4 fruit fly cellular contexts compared by ENCODE assay signal in genomic region chr3R:22530305-22530704, dm6.
TF ChIP-seq lines count a peak whose summit lies in the region.

TSS of gene CG33099 (minus strand) at chr3R:22530572.

TF ChIP-seq in whole organism, adult, 20 proteins besides CTCF, POLR2A, EP300 and RAD21 (continued from another document):
- peak; percentile 85 for TF ChIP-seq cic (GFP tag; optimal IDR thresholded peaks at IDR 0.05; lab: Kevin White, UChicago)
- peak; percentile 76 for TF ChIP-seq CG7045 (GFP tag; optimal IDR thresholded peaks at IDR 0.05; lab: Kevin White, UChicago)

TF ChIP-seq in whole organism, embryonic, 481 proteins besides CTCF, POLR2A, EP300 and RAD21 (continued from another document and continues in another):
- peak; percentile 21 for TF ChIP-seq CG18619 (GFP tag; optimal IDR thresholded peaks at IDR 0.05; lab: Kevin White, UChicago)
- TF ChIP-seq CG12219 (GFP tag; optimal IDR thresholded peaks at IDR 0.05; lab: Kevin White, UChicago), result peak; percentile 22
- peak; percentile 9 for TF ChIP-seq CG15269 (tag; optimal IDR thresholded peaks at IDR 0.05; lab: Kevin White, UChicago)
- TF ChIP-seq Hsf (GFP tag; optimal IDR thresholded peaks at IDR 0.05; lab: Kevin White, UChicago), result no peak
- TF ChIP-seq ac (GFP tag; optimal IDR thresholded peaks at IDR 0.05; lab: Kevin White, UChicago), result peak; percentile 13
- no peak for TF ChIP-seq CG13624 (GFP tag; optimal IDR thresholded peaks at IDR 0.05; lab: Kevin White, UChicago)
- TF ChIP-seq Rx (GFP tag; IDR thresholded peaks at IDR 0.05; lab: Robert Waterston, UW), result no peak
- TF ChIP-seq CG12659 (GFP tag; optimal IDR thresholded peaks at IDR 0.05; lab: Kevin White, UChicago), result peak; percentile 49
- TF ChIP-seq sd (tag; optimal IDR thresholded peaks at IDR 0.05; lab: Kevin White, UChicago), result peak; percentile 18
- peak; percentile 0 for TF ChIP-seq CG7271 (tag; optimal IDR thresholded peaks at IDR 0.05; lab: Kevin White, UChicago)
- no peak for TF ChIP-seq HLHmδ (GFP tag; optimal IDR thresholded peaks at IDR 0.05; lab: Kevin White, UChicago)
- TF ChIP-seq HmgZ (tag; optimal IDR thresholded peaks at IDR 0.05; lab: Kevin White, UChicago), result peak; percentile 66
- TF ChIP-seq Fer1 (GFP tag; optimal IDR thresholded peaks at IDR 0.05; lab: Kevin White, UChicago), result peak; percentile 71
- TF ChIP-seq exex (tag; optimal IDR thresholded peaks at IDR 0.05; lab: Kevin White, UChicago), result peak; percentile 67
- peak; percentile 7 for TF ChIP-seq CG10267 (tag; optimal IDR thresholded peaks at IDR 0.05; lab: Kevin White, UChicago)
- 0 out of 3 replicates have a peak, but pooled peaks have one; percentile 7 for TF ChIP-seq gce (GFP tag; IDR thresholded peaks at IDR 0.05; lab: Robert Waterston, UW)
- TF ChIP-seq dmrt11E (tag; optimal IDR thresholded peaks at IDR 0.05; lab: Kevin White, UChicago), result peak; percentile 31
- TF ChIP-seq mam (GFP tag; optimal IDR thresholded peaks at IDR 0.05; lab: Kevin White, UChicago), result peak; percentile 14
- no peak for TF ChIP-seq Dad (GFP tag; optimal IDR thresholded peaks at IDR 0.05; lab: Kevin White, UChicago)
- peak; percentile 57; the same call in 1 of the 2 replicates for TF ChIP-seq Rfx (GFP tag; IDR thresholded peaks at IDR 0.05; lab: Robert Waterston, UW)
- no peak for TF ChIP-seq CG15601 (tag; optimal IDR thresholded peaks at IDR 0.05; lab: Kevin White, UChicago)
- peak; percentile 45 for TF ChIP-seq CG15011 (GFP tag; optimal IDR thresholded peaks at IDR 0.05; lab: Kevin White, UChicago)
- TF ChIP-seq HLH3B (GFP tag; IDR thresholded peaks at IDR 0.05; lab: Robert Waterston, UW), result peak; percentile 47; the same call in 1 of the 2 replicates
- no peak for TF ChIP-seq CG8290 (GFP tag; optimal IDR thresholded peaks at IDR 0.05; lab: Kevin White, UChicago)
- peak in 1 of 2 experiments; percentile 69 for TF ChIP-seq CG8290 (tag; optimal IDR thresholded peaks at IDR 0.05; lab: Kevin White, UChicago)
- peak; percentile 49 for TF ChIP-seq gcm (GFP tag; optimal IDR thresholded peaks at IDR 0.05; lab: Kevin White, UChicago)
- TF ChIP-seq unpg (GFP tag; optimal IDR thresholded peaks at IDR 0.05; lab: Kevin White, UChicago), result peak; percentile 43
- TF ChIP-seq vvl (GFP tag; IDR thresholded peaks at IDR 0.05; lab: Robert Waterston, UW), result peak; percentile 47; the same call in 1 of the 2 replicates
- TF ChIP-seq CG5953 (GFP tag; IDR thresholded peaks at IDR 0.05; lab: Robert Waterston, UW), result peak; percentile 14; the same call in 1 of the 2 replicates
- no peak for TF ChIP-seq Neu2 (GFP tag; optimal IDR thresholded peaks at IDR 0.05; lab: Kevin White, UChicago; ENCODE audit: borderline replicate concordance)
- peak; percentile 22; the same call in 1 of the 2 replicates for TF ChIP-seq Drgx (GFP tag; IDR thresholded peaks at IDR 0.05; lab: Robert Waterston, UW)
- TF ChIP-seq Dll (GFP tag; IDR thresholded peaks at IDR 0.05; lab: Robert Waterston, UW; ENCODE audit: partially characterized antibody), result no peak
- peak; percentile 11 for TF ChIP-seq her (GFP tag; optimal IDR thresholded peaks at IDR 0.05; lab: Kevin White, UChicago)
- peak; percentile 65 for TF ChIP-seq wek (GFP tag; optimal IDR thresholded peaks at IDR 0.05; lab: Kevin White, UChicago)
- TF ChIP-seq so (GFP tag; IDR thresholded peaks at IDR 0.05; lab: Robert Waterston, UW), result peak; percentile 16; the same call in 1 of the 3 replicates
- no peak for TF ChIP-seq bbx (GFP tag; IDR thresholded peaks at IDR 0.05; lab: Robert Waterston, UW; ENCODE audit: partially characterized antibody)
- TF ChIP-seq GATAe (GFP tag; conservative IDR thresholded peaks at IDR 0.05; lab: Robert Waterston, UW), result peak; percentile 64; the same call in 1 of the 2 replicates
- TF ChIP-seq CG12155 (GFP tag; optimal IDR thresholded peaks at IDR 0.05; lab: Kevin White, UChicago), result no peak
- peak; percentile 14 for TF ChIP-seq CG18262 (tag; optimal IDR thresholded peaks at IDR 0.05; lab: Kevin White, UChicago)
- TF ChIP-seq Sox100B (GFP tag; optimal IDR thresholded peaks at IDR 0.05; lab: Kevin White, UChicago), result peak; percentile 0

TF ChIP-seq in whole organism, prepupa, 60 proteins besides CTCF, POLR2A, EP300 and RAD21 (continued from another document):
- peak in 1 of 2 experiments; percentile 26 for TF ChIP-seq ss (GFP tag; optimal IDR thresholded peaks at IDR 0.05; lab: Kevin White, UChicago)
- peak; percentile 32 for TF ChIP-seq CG3919 (GFP tag; optimal IDR thresholded peaks at IDR 0.05; lab: Kevin White, UChicago)
- TF ChIP-seq Met (GFP tag; optimal IDR thresholded peaks at IDR 0.05; lab: Kevin White, UChicago), result peak; percentile 14
- TF ChIP-seq CG34406 (GFP tag; optimal IDR thresholded peaks at IDR 0.05; lab: Kevin White, UChicago), result no peak
- TF ChIP-seq CG6163 (GFP tag; IDR thresholded peaks at IDR 0.05; lab: Robert Waterston, UW), result peak; percentile 55
- peak; percentile 80 for TF ChIP-seq Eip78C (GFP tag; lab: Kevin White, UChicago)
- peak; percentile 97 for TF ChIP-seq fkh (GFP tag; optimal IDR thresholded peaks at IDR 0.05; lab: Kevin White, UChicago)
- peak; percentile 0 for TF ChIP-seq acj6 (GFP tag; optimal IDR thresholded peaks at IDR 0.05; lab: Kevin White, UChicago)
- TF ChIP-seq cyc (GFP tag; optimal IDR thresholded peaks at IDR 0.05; lab: Kevin White, UChicago), result no peak
- no peak for TF ChIP-seq fd59A (GFP tag; optimal IDR thresholded peaks at IDR 0.05; lab: Kevin White, UChicago)
- TF ChIP-seq salr (GFP tag; optimal IDR thresholded peaks at IDR 0.05; lab: Kevin White, UChicago), result no peak
- TF ChIP-seq CG6792 (GFP tag; optimal IDR thresholded peaks at IDR 0.05; lab: Kevin White, UChicago), result peak; percentile 0
- no peak for TF ChIP-seq Sox102F (GFP tag; optimal IDR thresholded peaks at IDR 0.05; lab: Kevin White, UChicago)
- no peak for TF ChIP-seq CG8119 (GFP tag; IDR thresholded peaks at IDR 0.05; lab: Robert Waterston, UW)
- TF ChIP-seq spab (GFP tag; optimal IDR thresholded peaks at IDR 0.05; lab: Kevin White, UChicago), result no peak
- peak; percentile 10 for TF ChIP-seq Sox14 (GFP tag; optimal IDR thresholded peaks at IDR 0.05; lab: Kevin White, UChicago)
- TF ChIP-seq CG11294 (GFP tag; IDR thresholded peaks at IDR 0.05; lab: Robert Waterston, UW), result no peak
- TF ChIP-seq CG9139 (GFP tag; optimal IDR thresholded peaks at IDR 0.05; lab: Kevin White, UChicago), result no peak
- no peak for TF ChIP-seq topi (GFP tag; optimal IDR thresholded peaks at IDR 0.05; lab: Kevin White, UChicago)
- TF ChIP-seq Smox (GFP tag; optimal IDR thresholded peaks at IDR 0.05; lab: Kevin White, UChicago), result no peak
- TF ChIP-seq CG7368 (GFP tag; optimal IDR thresholded peaks at IDR 0.05; lab: Kevin White, UChicago), result peak; percentile 6
- no peak for TF ChIP-seq dac (GFP tag; optimal IDR thresholded peaks at IDR 0.05; lab: Kevin White, UChicago)
- TF ChIP-seq Hr39 (GFP tag; optimal IDR thresholded peaks at IDR 0.05; lab: Kevin White, UChicago), result no peak
- TF ChIP-seq CG4318 (GFP tag; optimal IDR thresholded peaks at IDR 0.05; lab: Kevin White, UChicago), result no peak
- no peak for TF ChIP-seq Eip75B (GFP tag; optimal IDR thresholded peaks at IDR 0.05; lab: Kevin White, UChicago)
- TF ChIP-seq CG1621 (tag; optimal IDR thresholded peaks at IDR 0.05; lab: Kevin White, UChicago), result no peak
- no peak for TF ChIP-seq CG11902 (GFP tag; optimal IDR thresholded peaks at IDR 0.05; lab: Kevin White, UChicago)
- TF ChIP-seq CG16779 (tag; optimal IDR thresholded peaks at IDR 0.05; lab: Kevin White, UChicago), result no peak
- TF ChIP-seq dsx (GFP tag; optimal IDR thresholded peaks at IDR 0.05; lab: Kevin White, UChicago; ENCODE audit: poor library complexity, severe bottlenecking), result no peak
- no peak for TF ChIP-seq CG3032 (tag; optimal IDR thresholded peaks at IDR 0.05; lab: Kevin White, UChicago)
- peak; percentile 25; the same call in 1 of the 2 replicates for TF ChIP-seq Gug (GFP tag; IDR thresholded peaks at IDR 0.05; lab: Robert Waterston, UW)
- TF ChIP-seq vri (GFP tag; optimal IDR thresholded peaks at IDR 0.05; lab: Kevin White, UChicago), result peak; percentile 82
- TF ChIP-seq OdsH (GFP tag; optimal IDR thresholded peaks at IDR 0.05; lab: Kevin White, UChicago), result peak; percentile 20
- TF ChIP-seq CG6276 (GFP tag; optimal IDR thresholded peaks at IDR 0.05; lab: Kevin White, UChicago), result no peak
- TF ChIP-seq CG10631 (GFP tag; optimal IDR thresholded peaks at IDR 0.05; lab: Kevin White, UChicago), result no peak
- TF ChIP-seq CG8632 (GFP tag; optimal IDR thresholded peaks at IDR 0.05; lab: Kevin White, UChicago), result no peak
- TF ChIP-seq CG32006 (GFP tag; optimal IDR thresholded peaks at IDR 0.05; lab: Kevin White, UChicago), result no peak
- peak; percentile 19; the same call in 2 of the 3 replicates for TF ChIP-seq eg (GFP tag; IDR thresholded peaks at IDR 0.05; lab: Robert Waterston, UW)
- no peak for TF ChIP-seq Ets21C (GFP tag; optimal IDR thresholded peaks at IDR 0.05; lab: Kevin White, UChicago)
- no peak for TF ChIP-seq Blimp-1 (GFP tag; optimal IDR thresholded peaks at IDR 0.05; lab: Kevin White, UChicago)

TF ChIP-seq in whole organism, wandering third instar larva, 38 proteins besides CTCF, POLR2A, EP300 and RAD21 (continued from another document):
- TF ChIP-seq OdsH (GFP tag; optimal IDR thresholded peaks at IDR 0.05; lab: Kevin White, UChicago) (peak; percentile 67), Hnf4 (GFP tag; optimal IDR thresholded peaks at IDR 0.05; lab: Kevin White, UChicago) (peak; percentile 58), rgr (GFP tag; optimal IDR thresholded peaks at IDR 0.05; lab: Kevin White, UChicago) (peak; percentile 36), jim (GFP tag; optimal IDR thresholded peaks at IDR 0.05; lab: Kevin White, UChicago) (no peak), CrebA (GFP tag; optimal IDR thresholded peaks at IDR 0.05; lab: Kevin White, UChicago; ENCODE audit: borderline replicate concordance) (no peak), pan (optimal IDR thresholded peaks at IDR 0.05; lab: Kevin White, UChicago) (no peak), Rel (GFP tag; optimal IDR thresholded peaks at IDR 0.05; lab: Kevin White, UChicago) (no peak), Rel (tag; optimal IDR thresholded peaks at IDR 0.05; lab: Kevin White, UChicago) (peak; percentile 19), fru (GFP tag; optimal IDR thresholded peaks at IDR 0.05; lab: Kevin White, UChicago) (peak; percentile 35), N (GFP tag; optimal IDR thresholded peaks at IDR 0.05; lab: Kevin White, UChicago) (peak; percentile 48), Jra (GFP tag; optimal IDR thresholded peaks at IDR 0.05; lab: Kevin White, UChicago) (peak; percentile 46), Dif (GFP tag; optimal IDR thresholded peaks at IDR 0.05; lab: Kevin White, UChicago; ENCODE audit: partially characterized antibody) (no peak), Dfd (GFP tag; optimal IDR thresholded peaks at IDR 0.05; lab: Kevin White, UChicago) (no peak), dl (GFP tag; optimal IDR thresholded peaks at IDR 0.05; lab: Kevin White, UChicago; ENCODE audit: insufficient read depth in 1 of 2, partially characterized antibody in 2 of 2) (no peak), Vsx2 (GFP tag; optimal IDR thresholded peaks at IDR 0.05; lab: Kevin White, UChicago; ENCODE audit: partially characterized antibody) (peak; percentile 1)
